Worm (Caenorhabditis elegans) whole organism, L3 larva: ENCODE data around the gene T02D1.4.

Source experiments
- R02D3.7 ChIP-seq: fragments of 150-350 bp; optimal IDR thresholded peaks from 2 replicates; lab custom pipeline; 2014; ENCODE audit warnings: missing biosample characterization, missing genetic modification characterization
- aly-2 ChIP-seq: fragments of 150-350 bp; optimal IDR thresholded peaks from 2 replicates; lab custom pipeline; 2014; ENCODE audit warnings: missing biosample characterization, missing genetic modification characterization
- ama-1 ChIP-seq: fragments of 150-350 bp; optimal IDR thresholded peaks from 2 replicates; lab custom pipeline; 2018
- ceh-82 ChIP-seq: fragments of 150-350 bp; optimal IDR thresholded peaks from 2 replicates; lab custom pipeline; 2014; ENCODE audit warnings: missing biosample characterization, missing genetic modification characterization
- ceh-9 ChIP-seq: sonication (generic microtip); optimal IDR thresholded peaks from 2 replicates; lab custom pipeline; 2018; ENCODE audit warnings: missing biosample characterization, missing genetic modification characterization
- egl-27 ChIP-seq: sonication (generic microtip); optimal IDR thresholded peaks from 4 replicates; lab custom pipeline; 2017; ENCODE audit warnings: missing biosample characterization, missing genetic modification reagents, missing genetic modification characterization
- egl-5 ChIP-seq: fragments of 150-350 bp; optimal IDR thresholded peaks from 2 replicates; lab custom pipeline; 2017; ENCODE audit warnings: missing biosample characterization, missing genetic modification reagents, missing genetic modification characterization, inconsistent platforms
- elt-1 ChIP-seq: fragments of 150-350 bp; optimal IDR thresholded peaks from 2 replicates; lab custom pipeline; 2014; ENCODE audit warnings: missing biosample characterization, missing genetic modification characterization
- elt-2 ChIP-seq: sonication (generic microtip); optimal IDR thresholded peaks from 2 replicates; lab custom pipeline; 2016; ENCODE audit warnings: missing genetic modification reagents, mild to moderate bottlenecking, missing genetic modification characterization, missing compliant biosample characterization
- fkh-2 ChIP-seq: fragments of 150-350 bp; optimal IDR thresholded peaks from 2 replicates; lab custom pipeline; 2014; ENCODE audit warnings: missing biosample characterization, missing genetic modification reagents, missing genetic modification characterization
- hmg-11 ChIP-seq: sonication (generic microtip); optimal IDR thresholded peaks from 2 replicates; lab custom pipeline; 2016; ENCODE audit warnings: missing genetic modification characterization, missing compliant biosample characterization
- jun-1 ChIP-seq: fragments of 150-350 bp; optimal IDR thresholded peaks from 2 replicates; lab custom pipeline; 2014; ENCODE audit warnings: missing biosample characterization, missing genetic modification reagents, missing genetic modification characterization
- lin-15B ChIP-seq: fragments of 150-350 bp; optimal IDR thresholded peaks from 2 replicates; lab custom pipeline; 2014; ENCODE audit warnings: missing biosample characterization, missing genetic modification characterization
- mdl-1 ChIP-seq: fragments of 150-350 bp; optimal IDR thresholded peaks from 2 replicates; lab custom pipeline; 2014; ENCODE audit warnings: missing biosample characterization, missing genetic modification characterization
- nfya-1 ChIP-seq: sonication (generic microtip); optimal IDR thresholded peaks from 2 replicates; lab custom pipeline; 2017; ENCODE audit warnings: missing genetic modification characterization, mild to moderate bottlenecking, missing compliant biosample characterization, antibody characterized with exemption, moderate library complexity; ENCODE audit not compliant: insufficient read depth
- nhr-12 ChIP-seq: fragments of 150-350 bp; optimal IDR thresholded peaks from 2 replicates; lab custom pipeline; 2014; ENCODE audit warnings: missing biosample characterization, missing genetic modification characterization
- nhr-237 ChIP-seq: fragments of 150-350 bp; optimal IDR thresholded peaks from 2 replicates; lab custom pipeline; 2014; ENCODE audit warnings: missing biosample characterization, missing genetic modification characterization
- nhr-25 ChIP-seq: sonication (generic microtip); optimal IDR thresholded peaks from 2 replicates; lab custom pipeline; 2017; ENCODE audit warnings: missing biosample characterization, missing genetic modification characterization
- nhr-28 ChIP-seq: fragments of 150-350 bp; optimal IDR thresholded peaks from 2 replicates; lab custom pipeline; 2014; ENCODE audit warnings: missing biosample characterization, missing genetic modification characterization
- nhr-43 ChIP-seq: sonication (generic microtip); optimal IDR thresholded peaks from 2 replicates; lab custom pipeline; 2016; ENCODE audit warnings: mild to moderate bottlenecking, missing genetic modification characterization, missing compliant biosample characterization; ENCODE audit not compliant: poor library complexity, severe bottlenecking
- nhr-76 ChIP-seq: fragments of 150-350 bp; sonication (generic microtip); optimal IDR thresholded peaks from 5 replicates; lab custom pipeline; 2014; ENCODE audit warnings: missing biosample characterization, missing genetic modification characterization
- nhr-77 ChIP-seq: fragments of 150-350 bp; optimal IDR thresholded peaks from 2 replicates; lab custom pipeline; 2014; ENCODE audit warnings: missing biosample characterization, missing genetic modification characterization
- pha-4 ChIP-seq: fragments of 150-350 bp; optimal IDR thresholded peaks from 2 replicates; lab custom pipeline; 2014; ENCODE audit warnings: missing biosample characterization, missing genetic modification reagents, missing genetic modification characterization
- pqm-1 ChIP-seq: fragments of 150-350 bp; optimal IDR thresholded peaks from 2 replicates; lab custom pipeline; 2017; ENCODE audit warnings: missing biosample characterization, missing genetic modification characterization, inconsistent platforms
- sea-2 ChIP-seq: fragments of 150-350 bp; sonication (generic microtip); optimal IDR thresholded peaks from 4 replicates; lab custom pipeline; 2014; ENCODE audit warnings: missing biosample characterization, missing genetic modification reagents, missing genetic modification characterization
- skn-1 ChIP-seq: fragments of 150-350 bp; optimal IDR thresholded peaks from 2 replicates; lab custom pipeline; 2014; ENCODE audit warnings: missing biosample characterization, missing genetic modification characterization
- snpc-4 ChIP-seq: fragments of 150-350 bp; optimal IDR thresholded peaks from 2 replicates; lab custom pipeline; 2014; ENCODE audit warnings: missing biosample characterization, missing genetic modification characterization
- tbx-2 ChIP-seq: sonication (generic microtip); optimal IDR thresholded peaks from 2 replicates; lab custom pipeline; 2016; ENCODE audit warnings: mild to moderate bottlenecking, missing genetic modification characterization, missing compliant biosample characterization
- unc-39 ChIP-seq: sonication (generic microtip); optimal IDR thresholded peaks from 4 replicates; lab custom pipeline; 2017; ENCODE audit warnings: missing biosample characterization, missing genetic modification characterization
- unc-62 ChIP-seq: fragments of 150-350 bp; sonication (generic microtip); optimal IDR thresholded peaks from 4 replicates; lab custom pipeline; 2014; ENCODE audit warnings: missing biosample characterization, missing genetic modification reagents, missing genetic modification characterization
- zag-1 ChIP-seq: fragments of 150-350 bp; optimal IDR thresholded peaks from 2 replicates; lab custom pipeline; 2014; ENCODE audit warnings: missing biosample characterization, missing genetic modification characterization
- ztf-11 ChIP-seq: fragments of 150-350 bp; optimal IDR thresholded peaks from 2 replicates; lab custom pipeline; 2014; ENCODE audit warnings: missing biosample characterization, missing genetic modification characterization
- ztf-4 ChIP-seq: fragments of 150-350 bp; optimal IDR thresholded peaks from 2 replicates; lab custom pipeline; 2014; ENCODE audit warnings: missing biosample characterization, missing genetic modification characterization

T02D1.4 gene

ce11 chrIV:17371469-17371868 lies 28.1 kb upstream of the T02D1.4 start, which contains the start of gene C30H6.5:
C30H6.5 (plus strand) TSS chrIV:17371769.
- TF ChIP-seq zag-1 (tag; lab: Kevin White, UChicago) (no peak), ztf-4 (tag; lab: Kevin White, UChicago) (no peak), tbx-2 (tag; lab: Kevin White, UChicago) (no peak), skn-1 (tag; lab: Kevin White, UChicago) (no peak), snpc-4 (no peak), nhr-76 (no peak), nhr-237 (tag; lab: Kevin White, UChicago) (no peak), egl-27 (no peak), nfya-1 (no peak), R02D3.7 (tag; lab: Kevin White, UChicago) (no peak), elt-1 (tag; lab: Kevin White, UChicago) (no peak), ceh-9 (tag; lab: Kevin White, UChicago) (no peak), nhr-77 (tag; lab: Kevin White, UChicago) (no peak), egl-5 (tag; lab: Kevin White, UChicago) (no peak)

DNA sequence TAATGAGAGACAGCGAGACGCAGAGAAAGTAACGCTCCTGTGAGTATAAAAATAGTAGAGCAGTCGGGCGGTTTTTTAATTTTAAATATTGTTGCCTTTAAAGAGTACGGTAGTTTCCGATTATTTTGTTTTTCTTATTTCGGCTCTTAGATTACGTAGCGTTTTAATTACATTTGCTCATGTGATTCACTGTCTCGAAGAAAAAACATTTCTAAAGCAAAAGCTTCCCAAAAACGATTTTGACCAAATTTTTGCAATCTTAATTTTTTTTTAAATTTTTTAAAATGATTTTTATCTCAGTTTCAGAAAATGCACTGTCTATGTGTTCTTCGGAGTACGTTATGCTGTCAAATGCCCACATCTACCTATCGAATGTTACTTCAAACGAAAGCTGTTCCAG lies 23.4 kb upstream of the T02D1.4 start, which contains the start of gene haf-1:
Gene haf-1, plus strand, starts transcription at position 301 of the 400 bp plus-strand sequence.
- TF ChIP-seq aly-2 (tag; lab: Kevin White, UChicago): no peak
- no peak for TF ChIP-seq mdl-1 (tag; lab: Kevin White, UChicago)
- TF ChIP-seq pqm-1 (tag; lab: Kevin White, UChicago): peak; percentile 45
- peak; percentile 43 for TF ChIP-seq pha-4
- TF ChIP-seq egl-27: no peak

DNA sequence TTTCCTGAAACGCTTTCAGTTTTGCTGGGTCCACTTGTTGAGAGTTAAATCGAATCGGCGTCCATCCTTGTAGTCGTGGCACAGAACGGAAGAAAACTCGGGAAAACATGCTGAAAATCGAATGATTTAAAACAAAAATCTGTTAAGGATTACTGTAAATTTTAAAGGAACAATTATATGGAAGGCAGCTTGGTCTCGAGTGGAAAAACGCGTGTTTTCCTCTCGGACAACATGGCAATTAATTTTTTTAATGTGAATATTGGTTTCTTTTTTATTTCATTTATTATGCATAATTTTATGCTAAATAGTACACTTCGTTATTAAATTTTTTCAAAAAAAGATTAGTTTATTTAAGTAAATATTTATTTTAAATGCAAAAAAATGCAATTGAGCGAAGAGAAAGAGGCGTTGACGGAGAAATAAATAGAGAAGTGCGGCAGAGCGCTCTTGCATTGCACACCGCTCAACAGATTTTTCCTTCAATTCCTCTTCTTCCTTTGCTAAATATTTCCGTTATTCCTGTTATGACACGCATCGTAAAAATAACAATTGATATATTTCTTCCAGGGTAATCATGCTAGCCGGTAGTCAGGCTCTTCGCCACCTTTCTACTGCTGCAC lies 19.4 kb upstream of the T02D1.4 start, which contains the start of the genes C30H6.9 and dlat-2:
Gene C30H6.9, minus strand, starts transcription at position 110 of the 620 bp plus-strand sequence.
Gene dlat-2, plus strand, starts transcription at position 566 of the 620 bp plus-strand sequence.
- TF ChIP-seq lin-15B (tag; lab: Kevin White, UChicago) (peak; percentile 71), sea-2 (no peak), pha-4 (peak; percentile 94), hmg-11 (peak; percentile 24), elt-2 (tag; lab: Kevin White, UChicago) (peak; percentile 8), nfya-1 (peak; percentile 24), ama-1 (lab: Kevin White, UChicago) (no peak), snpc-4 (peak; percentile 43), nhr-25 (tag; lab: Kevin White, UChicago) (no peak), unc-39 (tag; lab: Kevin White, UChicago) (no peak)

DNA sequence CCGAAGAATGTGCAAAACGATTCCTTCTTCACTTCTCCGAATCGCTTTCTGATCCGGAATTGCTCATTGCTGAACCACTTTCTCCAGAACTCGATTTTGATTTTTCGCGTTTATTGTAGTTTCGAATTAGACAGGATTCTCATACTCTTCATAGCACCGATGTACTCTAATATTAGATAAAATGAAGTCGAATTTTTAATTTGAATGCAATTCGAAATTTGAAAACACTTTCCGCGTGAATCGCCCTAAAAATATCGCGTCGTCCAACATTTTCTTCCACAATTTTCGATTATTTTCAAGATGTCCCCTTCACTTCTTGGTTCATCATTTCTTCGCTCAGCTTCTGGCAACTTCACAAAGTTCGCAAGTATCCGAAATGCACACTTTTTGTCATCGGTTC lies 17.5 kb upstream of the T02D1.4 start, which contains the start of gene C30H6.8:
Gene C30H6.8, plus strand, starts transcription at position 301 of the 400 bp plus-strand sequence.
- TF ChIP-seq ceh-82 (no peak), nhr-28 (tag; lab: Kevin White, UChicago) (no peak), nhr-43 (tag; lab: Kevin White, UChicago) (no peak), pha-4 (no peak), fkh-2 (tag; lab: Kevin White, UChicago) (no peak)

DNA sequence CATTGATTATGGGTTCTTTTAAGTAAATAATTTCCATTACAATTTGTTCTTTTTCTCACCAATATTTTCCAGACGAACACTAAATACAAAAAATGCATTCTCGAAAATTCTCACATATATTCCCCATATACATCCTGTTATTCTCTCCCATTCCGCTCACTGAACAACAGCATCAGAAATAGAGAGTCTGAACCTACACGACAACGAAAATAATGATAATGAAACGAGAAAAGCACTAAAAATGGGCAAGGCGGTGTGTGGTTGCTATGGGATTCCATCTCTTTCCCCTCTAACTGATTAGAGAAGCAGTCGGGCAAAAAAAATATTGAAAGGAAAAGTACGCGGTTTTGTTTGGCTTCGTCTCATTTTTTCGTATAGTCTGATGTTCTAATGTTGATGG lies 16.5 kb upstream of the T02D1.4 start, which contains the start of gene C30H6.12:
Gene C30H6.12, plus strand, starts transcription at position 301 of the 400 bp plus-strand sequence.
- TF ChIP-seq R02D3.7 (tag; lab: Kevin White, UChicago) (no peak), ztf-11 (tag; lab: Kevin White, UChicago) (no peak), nhr-77 (tag; lab: Kevin White, UChicago) (no peak), unc-62 (GFP tag; lab: Kevin White, UChicago) (no peak), snpc-4 (no peak), skn-1 (tag; lab: Kevin White, UChicago) (no peak), jun-1 (no peak), ama-1 (lab: Kevin White, UChicago) (no peak), pqm-1 (tag; lab: Kevin White, UChicago) (no peak), sea-2 (no peak), nhr-12 (tag; lab: Kevin White, UChicago) (no peak)
